Worm (Caenorhabditis elegans) whole organism, L4 larva: ENCODE results near the gene dyf-17.

ENCODE experiments used
- F26F4.8 ChIP-seq: fragments of 200-800 bp; sonication (Bioruptor generic); conservative IDR thresholded peaks from 2 replicates; pipeline ENCODE4 v1.3.6; 2022; ENCODE audit warnings: missing genetic modification characterization, missing compliant biosample characterization
- attf-4 ChIP-seq: sonication (generic microtip); optimal IDR thresholded peaks from 3 replicates; lab custom pipeline; 2017; ENCODE audit warnings: missing biosample characterization, missing genetic modification characterization
- ceh-32 ChIP-seq: sonication (generic microtip); optimal IDR thresholded peaks from 2 replicates; lab custom pipeline; 2016; ENCODE audit warnings: mild to moderate bottlenecking, missing genetic modification characterization, missing compliant biosample characterization; ENCODE audit not compliant: poor library complexity
- daf-8 ChIP-seq: fragments of 200-800 bp; sonication (Bioruptor generic); IDR thresholded peaks from 2 replicates; pipeline ENCODE4 v1.3.6; 2022; ENCODE audit warnings: missing genetic modification characterization, missing compliant biosample characterization
- dmd-6 ChIP-seq: fragments of 200-800 bp; sonication (Bioruptor generic); IDR thresholded peaks from 2 replicates; pipeline ENCODE4 v1.3.6; 2022; ENCODE audit warnings: missing genetic modification reagents, missing genetic modification characterization, missing compliant biosample characterization
- hlh-30 ChIP-seq: sonication (generic microtip); optimal IDR thresholded peaks from 2 replicates; lab custom pipeline; 2017; ENCODE audit warnings: antibody characterized with exemption, mild to moderate bottlenecking, missing genetic modification characterization, missing compliant biosample characterization; ENCODE audit not compliant: insufficient read depth
- lin-38 ChIP-seq: fragments of 200-800 bp; sonication (Bioruptor generic); IDR thresholded peaks from 2 replicates; pipeline ENCODE4 v1.3.6; 2022; ENCODE audit warnings: missing genetic modification reagents, missing genetic modification characterization, missing compliant biosample characterization
- nhr-41 ChIP-seq: fragments of 200-800 bp; sonication (Bioruptor generic); IDR thresholded peaks from 2 replicates; pipeline ENCODE4 v1.3.6; 2022; ENCODE audit warnings: missing genetic modification reagents, missing genetic modification characterization, missing compliant biosample characterization
- nhr-6 ChIP-seq: fragments of 150-350 bp; optimal IDR thresholded peaks from 2 replicates; lab custom pipeline; 2014; ENCODE audit warnings: missing biosample characterization, missing genetic modification characterization
- pha-4 ChIP-seq, 2 experiments: fragments of 150-350 bp in 1 of 2; fragments of 200-800 bp in 1 of 2; sonication (Bioruptor generic) in 1 of 2; IDR thresholded peaks in 1 of 2; optimal IDR thresholded peaks in 1 of 2; 2 replicates each; pipeline versions ENCODE4 v1.3.6 to Lab custom; 2014 to 2022; ENCODE audit warnings: missing genetic modification characterization in 2 of 2, missing genetic modification reagents in 2 of 2, missing biosample characterization in 1 of 2, missing compliant biosample characterization in 1 of 2
- php-3 ChIP-seq: fragments of 200-800 bp; sonication (Bioruptor generic); IDR thresholded peaks from 2 replicates; pipeline ENCODE4 v1.3.6; 2022; ENCODE audit warnings: missing genetic modification reagents, missing genetic modification characterization, missing compliant biosample characterization
- pqm-1 ChIP-seq: sonication (generic microtip); optimal IDR thresholded peaks from 2 replicates; lab custom pipeline; 2017; ENCODE audit warnings: missing biosample characterization, missing genetic modification characterization
- set-16 ChIP-seq: fragments of 200-800 bp; sonication (Bioruptor generic); IDR thresholded peaks from 2 replicates; pipeline ENCODE4 v1.3.6; 2022; ENCODE audit warnings: missing genetic modification reagents, missing genetic modification characterization, missing compliant biosample characterization

Gene dyf-17

ce11 chrV:19177804-19178203 lies 50.5 kb downstream of the dyf-17 start:
- TF ChIP-seq set-16 (GFP tag; lab: Robert Waterston, UW), result 0 out of 2 replicates have a peak, but pooled peaks have one; percentile 11
- TF ChIP-seq dmd-6 (GFP tag; lab: Robert Waterston, UW), result no peak
- peak; percentile 42; the same call in 1 of the 2 replicates for TF ChIP-seq lin-38 (GFP tag; lab: Robert Waterston, UW)

ce11 chrV:19178896-19179295 lies 51.6 kb downstream of the dyf-17 start:
- no peak for TF ChIP-seq nhr-41 (GFP tag; lab: Robert Waterston, UW)
- no peak for TF ChIP-seq ceh-32
- no peak for TF ChIP-seq F26F4.8 (GFP tag; lab: Robert Waterston, UW)
- no peak for TF ChIP-seq daf-8 (GFP tag; lab: Robert Waterston, UW)
- TF ChIP-seq pha-4 (GFP tag; IDR thresholded peaks at IDR 0.05; lab: Robert Waterston, UW), result no peak
- TF ChIP-seq pha-4 (tag; optimal IDR thresholded peaks at IDR 0.05; lab: Kevin White, UChicago), result no peak
- no peak for TF ChIP-seq php-3 (GFP tag; lab: Robert Waterston, UW)
- TF ChIP-seq hlh-30 (tag; lab: Kevin White, UChicago), result no peak
- TF ChIP-seq attf-4 (tag; lab: Kevin White, UChicago), result no peak
- no peak for TF ChIP-seq nhr-6 (tag; lab: Kevin White, UChicago)
- TF ChIP-seq pqm-1, result no peak
